Worm (Caenorhabditis elegans): ENCODE data around the gene H35B03.1.

DNA sequence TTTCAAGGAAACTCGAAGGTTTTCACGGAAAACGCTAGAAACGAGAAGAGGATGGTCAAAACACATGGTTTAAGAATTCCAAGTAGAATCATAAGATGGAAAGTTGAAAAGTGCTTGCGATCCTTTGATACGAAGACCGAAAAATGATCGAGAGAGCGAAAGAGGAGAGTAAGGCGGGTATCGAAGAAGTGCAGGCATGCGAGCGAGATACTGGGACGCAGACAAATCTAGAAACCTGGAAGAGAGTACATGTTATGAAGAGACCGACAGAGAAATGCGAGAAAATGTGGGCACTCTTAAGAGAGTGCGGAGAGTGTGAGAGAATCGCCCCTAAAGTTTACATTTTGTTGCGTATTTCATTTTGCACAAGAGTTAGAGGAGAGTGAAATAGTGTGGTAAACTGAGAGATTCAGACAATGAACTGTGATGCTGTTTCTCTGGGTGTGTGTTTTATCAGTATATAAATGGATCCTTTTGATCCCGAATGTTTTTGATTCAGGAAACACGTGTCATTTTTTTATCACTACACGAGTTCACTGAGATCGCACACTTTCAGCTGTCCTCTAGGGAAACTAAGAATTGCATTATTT lies 28.6 kb downstream of the H35B03.1 start:
- TF ChIP-seq Y53F4B.3 (GFP tag; IDR thresholded peaks at IDR 0.05) (no peak), fkh-3 (tag; optimal IDR thresholded peaks at IDR 0.05) (no peak), T26A5.8 (tag; optimal IDR thresholded peaks at IDR 0.05) (no peak), C17E4.6 (GFP tag; IDR thresholded peaks at IDR 0.05) (no peak), F22D6.2 (tag; optimal IDR thresholded peaks at IDR 0.05) (peak; percentile 30), unc-130 (GFP tag; optimal IDR thresholded peaks at IDR 0.05) (no peak), let-526 (GFP tag; IDR thresholded peaks at IDR 0.05) (no peak)

All from whole organism, young adult.